Worm (Caenorhabditis elegans) whole organism, L4/young adult: ENCODE measurements around the gene irld-67.
A peak's percentile ranks its signal among the peaks of the same experiment; 100 is the strongest.

Experiments used
- W03F9.2 ChIP-seq: fragments of 150-350 bp; optimal IDR thresholded peaks from 2 replicates; lab custom pipeline; 2014; ENCODE audit warnings: missing biosample characterization, missing genetic modification characterization
- dao-5 ChIP-seq: sonication (generic microtip); optimal IDR thresholded peaks from 2 replicates; lab custom pipeline; 2016; ENCODE audit warnings: missing genotype, missing genetic modification characterization, moderate library complexity, missing compliant biosample characterization
- him-1 ChIP-seq: sonication (generic microtip); optimal IDR thresholded peaks from 2 replicates; lab custom pipeline; 2016; ENCODE audit warnings: missing genotype, missing genetic modification reagents, missing genetic modification characterization, missing compliant biosample characterization

- peak; percentile 71 for TF ChIP-seq W03F9.2
- peak; percentile 55 for TF ChIP-seq him-1 (tag; lab: Kevin White, UChicago)
- no peak for TF ChIP-seq dao-5 (tag; lab: Kevin White, UChicago)
Observed at ce11 chrII:2888957-2889630, 45.2 kb downstream of the irld-67 start, which contains the start of gene pinn-1.
